Worm (Caenorhabditis elegans) whole organism, L2 larva: Measurements from ENCODE around the gene elt-4.

Experiments used
- C34F6.9 ChIP-seq: fragments of 150-350 bp; optimal IDR thresholded peaks from 2 replicates; lab custom pipeline; 2014; ENCODE audit warnings: missing biosample characterization, missing genetic modification characterization
- F13H6.1 ChIP-seq: sonication (generic microtip); optimal IDR thresholded peaks from 2 replicates; lab custom pipeline; 2016; ENCODE audit warnings: missing genetic modification characterization, missing compliant biosample characterization
- R02D3.7 ChIP-seq: fragments of 150-350 bp; optimal IDR thresholded peaks from 2 replicates; lab custom pipeline; 2014; ENCODE audit warnings: missing biosample characterization, missing genetic modification characterization
- Y55F3AM.14 ChIP-seq: fragments of 200-800 bp; sonication (Bioruptor generic); optimal IDR thresholded peaks from 2 replicates; lab custom pipeline; 2018; ENCODE audit warnings: mild to moderate bottlenecking, missing genetic modification characterization, missing compliant biosample characterization
- ZK546.5 ChIP-seq: sonication (generic microtip); optimal IDR thresholded peaks from 2 replicates; lab custom pipeline; 2017; ENCODE audit warnings: missing biosample characterization, missing genetic modification characterization
- aly-2 ChIP-seq: fragments of 150-350 bp; optimal IDR thresholded peaks from 2 replicates; lab custom pipeline; 2014; ENCODE audit warnings: missing biosample characterization, missing genetic modification characterization
- ama-1 ChIP-seq: fragments of 150-350 bp; optimal IDR thresholded peaks from 2 replicates; lab custom pipeline; 2018; ENCODE audit warnings: inconsistent platforms
- blmp-1 ChIP-seq: sonication (generic microtip); optimal IDR thresholded peaks from 2 replicates; lab custom pipeline; 2017; ENCODE audit warnings: missing genetic modification characterization, mild to moderate bottlenecking, missing compliant biosample characterization, antibody characterized with exemption, moderate library complexity; ENCODE audit not compliant: insufficient read depth
- ceh-16 ChIP-seq: fragments of 150-350 bp; optimal IDR thresholded peaks from 2 replicates; lab custom pipeline; 2014; ENCODE audit warnings: missing biosample characterization, missing genetic modification characterization
- ceh-82 ChIP-seq: fragments of 150-350 bp; optimal IDR thresholded peaks from 2 replicates; lab custom pipeline; 2014; ENCODE audit warnings: missing biosample characterization, missing genetic modification characterization
- crh-2 ChIP-seq: sonication (generic microtip); optimal IDR thresholded peaks from 2 replicates; lab custom pipeline; 2017; ENCODE audit warnings: missing biosample characterization, missing genetic modification characterization
- dmd-4 ChIP-seq: sonication (generic microtip); optimal IDR thresholded peaks from 2 replicates; lab custom pipeline; 2017; ENCODE audit warnings: missing biosample characterization, missing genetic modification characterization
- egl-27 ChIP-seq: sonication (generic microtip); optimal IDR thresholded peaks from 3 replicates; lab custom pipeline; 2017; ENCODE audit warnings: missing biosample characterization, missing genetic modification reagents, missing genetic modification characterization
- elt-1 ChIP-seq: fragments of 150-350 bp; optimal IDR thresholded peaks from 2 replicates; lab custom pipeline; 2014; ENCODE audit warnings: missing biosample characterization, missing genetic modification characterization
- elt-3 ChIP-seq: sonication (generic microtip); optimal IDR thresholded peaks from 2 replicates; lab custom pipeline; 2017; ENCODE audit warnings: missing biosample characterization, missing genetic modification characterization
- fos-1 ChIP-seq: fragments of 150-350 bp; optimal IDR thresholded peaks from 2 replicates; lab custom pipeline; 2014; ENCODE audit warnings: missing biosample characterization, missing genetic modification characterization
- lin-11 ChIP-seq: fragments of 150-350 bp; sonication (generic microtip); optimal IDR thresholded peaks from 2 replicates; lab custom pipeline; 2014; ENCODE audit warnings: missing biosample characterization, missing genetic modification characterization, inconsistent platforms, mixed read lengths
- lin-13 ChIP-seq: fragments of 150-350 bp; optimal IDR thresholded peaks from 2 replicates; lab custom pipeline; 2014; ENCODE audit warnings: missing biosample characterization, missing genetic modification reagents, missing genetic modification characterization
- lin-39 ChIP-seq: fragments of 150-350 bp; optimal IDR thresholded peaks from 2 replicates; lab custom pipeline; 2014; ENCODE audit warnings: missing biosample characterization, missing genetic modification reagents, missing genetic modification characterization
- lsy-2 ChIP-seq, 2 experiments: fragments of 150-350 bp in 1 of 2; sonication (generic microtip) in 1 of 2; optimal IDR thresholded peaks; 2 replicates each; lab custom pipeline; 2014 to 2017; ENCODE audit warnings: missing biosample characterization in 2 of 2, missing genetic modification characterization in 2 of 2
- mab-5 ChIP-seq: fragments of 150-350 bp; optimal IDR thresholded peaks from 2 replicates; lab custom pipeline; 2014; ENCODE audit warnings: missing biosample characterization, missing genetic modification characterization
- mdl-1 ChIP-seq, 2 experiments: fragments of 150-350 bp in 1 of 2; sonication (generic microtip) in 1 of 2; optimal IDR thresholded peaks; 2 replicates each; lab custom pipeline; 2017; ENCODE audit warnings: missing biosample characterization in 2 of 2, missing genetic modification characterization in 2 of 2
- nhr-10 ChIP-seq: sonication (generic microtip); optimal IDR thresholded peaks from 2 replicates; lab custom pipeline; 2017; ENCODE audit warnings: missing biosample characterization, missing genetic modification characterization
- nhr-11 ChIP-seq: fragments of 150-350 bp; optimal IDR thresholded peaks from 2 replicates; lab custom pipeline; 2014; ENCODE audit warnings: missing biosample characterization, missing genetic modification characterization
- nhr-12 ChIP-seq: fragments of 150-350 bp; optimal IDR thresholded peaks from 2 replicates; lab custom pipeline; 2014; ENCODE audit warnings: missing biosample characterization, missing genetic modification characterization
- nhr-129 ChIP-seq: fragments of 150-350 bp; optimal IDR thresholded peaks from 2 replicates; lab custom pipeline; 2014; ENCODE audit warnings: missing biosample characterization, missing genetic modification characterization
- nhr-21 ChIP-seq: fragments of 150-350 bp; optimal IDR thresholded peaks from 2 replicates; lab custom pipeline; 2014; ENCODE audit warnings: missing biosample characterization, missing genetic modification characterization
- nhr-23 ChIP-seq: fragments of 150-350 bp; optimal IDR thresholded peaks from 2 replicates; lab custom pipeline; 2014; ENCODE audit warnings: missing biosample characterization, missing genetic modification reagents, missing genetic modification characterization
- nhr-237 ChIP-seq: fragments of 150-350 bp; optimal IDR thresholded peaks from 2 replicates; lab custom pipeline; 2014; ENCODE audit warnings: missing biosample characterization, missing genetic modification characterization
- nhr-25 ChIP-seq: fragments of 150-350 bp; sonication (generic microtip); optimal IDR thresholded peaks from 3 replicates; lab custom pipeline; 2014; ENCODE audit warnings: missing biosample characterization, missing genetic modification characterization
- nhr-6 ChIP-seq: fragments of 150-350 bp; optimal IDR thresholded peaks from 2 replicates; lab custom pipeline; 2014; ENCODE audit warnings: missing biosample characterization, missing genetic modification characterization
- nhr-77 ChIP-seq: fragments of 150-350 bp; optimal IDR thresholded peaks from 2 replicates; lab custom pipeline; 2014; ENCODE audit warnings: missing biosample characterization, missing genetic modification characterization
- peb-1 ChIP-seq: fragments of 150-350 bp; optimal IDR thresholded peaks from 2 replicates; lab custom pipeline; 2014; ENCODE audit warnings: missing biosample characterization, missing genetic modification characterization
- sem-4 ChIP-seq: fragments of 150-350 bp; optimal IDR thresholded peaks from 2 replicates; lab custom pipeline; 2014; ENCODE audit warnings: missing biosample characterization, missing genetic modification reagents, missing genetic modification characterization
- skn-1 ChIP-seq: sonication (generic microtip); optimal IDR thresholded peaks from 2 replicates; lab custom pipeline; 2017; ENCODE audit warnings: missing biosample characterization, missing genetic modification characterization
- sma-3 ChIP-seq: sonication (generic microtip); optimal IDR thresholded peaks from 2 replicates; lab custom pipeline; 2016; ENCODE audit warnings: missing genetic modification reagents, missing genetic modification characterization, missing compliant biosample characterization
- snpc-4 ChIP-seq: fragments of 150-350 bp; optimal IDR thresholded peaks from 2 replicates; lab custom pipeline; 2014; ENCODE audit warnings: missing biosample characterization, missing genetic modification characterization
- unc-39 ChIP-seq: fragments of 150-350 bp; optimal IDR thresholded peaks from 2 replicates; lab custom pipeline; 2014; ENCODE audit warnings: missing biosample characterization, missing genetic modification characterization
- unc-55 ChIP-seq: fragments of 150-350 bp; sonication (generic microtip); optimal IDR thresholded peaks from 3 replicates; lab custom pipeline; 2014; ENCODE audit warnings: missing biosample characterization, missing genetic modification reagents, missing genetic modification characterization
- zag-1 ChIP-seq: fragments of 150-350 bp; optimal IDR thresholded peaks from 2 replicates; lab custom pipeline; 2014; ENCODE audit warnings: missing biosample characterization, missing genetic modification characterization
- ztf-1 ChIP-seq: fragments of 200-800 bp; sonication (Bioruptor generic); conservative IDR thresholded peaks from 2 replicates; pipeline ENCODE4 v1.3.6; 2022; ENCODE audit warnings: missing genetic modification characterization, missing compliant biosample characterization
- ztf-11 ChIP-seq: sonication (generic microtip); optimal IDR thresholded peaks from 2 replicates; lab custom pipeline; 2017; ENCODE audit warnings: missing biosample characterization, missing genetic modification characterization
- ztf-4 ChIP-seq: fragments of 150-350 bp; optimal IDR thresholded peaks from 2 replicates; lab custom pipeline; 2014; ENCODE audit warnings: missing biosample characterization, missing genetic modification characterization

Gene elt-4

DNA sequence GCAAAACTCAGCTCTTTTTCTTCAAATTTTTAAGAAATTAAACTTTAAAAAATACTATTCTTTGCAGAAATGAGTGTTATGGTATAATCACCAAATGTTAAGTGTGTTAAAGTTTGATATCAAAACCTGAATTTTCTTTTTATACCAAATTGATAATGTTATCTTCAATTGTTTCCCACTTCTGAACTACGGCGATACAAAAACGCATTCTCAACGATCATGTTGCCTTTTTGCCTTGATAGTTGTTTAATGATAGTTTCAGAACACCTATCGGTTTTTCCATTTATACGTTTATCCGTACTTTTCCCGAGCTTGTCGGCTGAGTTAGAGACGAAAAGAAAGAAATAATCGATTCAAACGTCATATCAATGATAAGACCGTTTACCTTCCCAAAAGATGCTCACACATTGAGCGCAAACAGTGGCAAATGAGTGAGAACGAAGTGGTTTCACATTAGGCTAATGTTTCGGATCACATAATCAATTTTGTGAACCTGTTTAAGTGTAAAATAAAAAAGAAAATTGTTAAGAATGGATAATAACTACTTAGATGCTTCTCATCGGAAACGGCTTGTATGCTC lies at the start of gene elt-4:
elt-4 (plus strand) TSS at position 530 of the 580 bp plus-strand sequence.
- TF ChIP-seq fos-1 (tag; lab: Kevin White, UChicago): peak; percentile 60
- no peak for TF ChIP-seq ztf-1 (GFP tag; lab: Robert Waterston, UW)
- no peak for TF ChIP-seq nhr-10 (tag; lab: Kevin White, UChicago)
- no peak for TF ChIP-seq unc-55 (GFP tag; lab: Kevin White, UChicago)

DNA sequence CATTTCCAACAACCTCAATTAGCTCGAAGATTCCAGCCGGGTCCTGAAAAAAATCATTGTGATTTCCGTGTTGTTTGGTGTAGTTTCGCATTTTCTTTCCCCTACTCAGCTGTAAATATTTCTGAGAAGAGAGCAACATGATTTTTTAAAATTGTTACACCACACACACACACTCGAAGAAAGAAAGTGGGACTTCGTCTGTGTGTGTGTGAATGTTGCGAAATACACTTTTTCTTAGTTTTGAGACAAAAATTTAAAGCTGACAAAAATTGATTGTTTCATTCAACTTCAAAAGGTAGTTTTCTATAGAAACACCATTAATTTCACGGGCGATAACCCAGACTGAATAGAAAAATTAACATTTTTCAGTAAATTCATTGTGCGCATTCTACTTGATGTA lies 47.2 kb upstream of the elt-4 start:
- TF ChIP-seq lin-13 (GFP tag; lab: Kevin White, UChicago): no peak
- TF ChIP-seq ama-1 (lab: Kevin White, UChicago): no peak
- peak; percentile 9 for TF ChIP-seq unc-55 (GFP tag; lab: Kevin White, UChicago)
- TF ChIP-seq, all 48 proteins: peak for 1

DNA sequence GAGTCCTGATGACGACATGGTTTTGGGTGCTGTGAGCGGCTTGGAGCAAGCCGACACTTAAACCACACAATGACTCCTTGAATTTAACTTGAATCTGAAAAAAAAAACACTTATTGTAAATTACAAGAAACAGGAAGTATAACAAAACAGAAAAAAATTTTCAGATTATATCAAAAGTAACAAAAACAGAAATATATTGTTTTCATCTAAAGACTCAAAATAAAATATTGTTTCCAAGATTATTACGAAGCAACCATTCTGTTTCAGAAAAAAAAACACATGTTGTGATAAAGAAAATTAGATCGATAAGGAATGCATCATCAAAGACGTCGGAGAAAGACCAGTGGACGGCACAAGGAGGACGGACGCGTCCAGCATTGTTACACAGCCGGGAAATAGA lies 46.8 kb upstream of the elt-4 start, which contains the start of gene mig-15:
mig-15 (minus strand) TSS at position 101 of the 400 bp plus-strand sequence.
- TF ChIP-seq F13H6.1 (tag; lab: Kevin White, UChicago) (no peak), aly-2 (tag; lab: Kevin White, UChicago) (no peak), R02D3.7 (no peak), sma-3 (GFP tag; lab: Kevin White, UChicago) (no peak)

DNA sequence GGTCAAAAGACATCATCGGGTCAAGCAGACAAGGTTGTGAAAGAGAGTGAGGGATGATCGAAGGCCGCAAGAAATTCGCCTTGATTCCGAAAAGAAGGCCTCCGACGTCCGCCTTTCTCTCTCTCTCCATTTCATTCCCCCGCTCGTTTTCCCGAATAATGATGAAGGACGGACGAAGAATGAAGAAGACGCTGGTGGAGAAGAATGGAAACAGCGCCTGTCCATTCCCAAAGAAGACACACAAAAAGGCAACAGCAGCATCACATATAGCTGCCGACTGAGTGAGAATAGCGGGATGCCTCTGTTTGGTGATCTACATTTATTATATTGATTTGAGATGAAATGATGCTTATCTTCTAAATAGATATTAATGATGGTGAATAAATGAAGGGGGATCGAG lies 46.1 kb upstream of the elt-4 start:
- no peak for TF ChIP-seq R02D3.7
- no peak for TF ChIP-seq C34F6.9
- no peak for TF ChIP-seq blmp-1
- TF ChIP-seq mab-5 (tag; lab: Kevin White, UChicago): no peak
- no peak for TF ChIP-seq ceh-16 (tag; lab: Kevin White, UChicago)
- no peak for TF ChIP-seq peb-1 (tag; lab: Kevin White, UChicago)
- TF ChIP-seq fos-1 (tag; lab: Kevin White, UChicago): peak; percentile 21
- no peak for TF ChIP-seq elt-3 (tag; lab: Kevin White, UChicago)
- TF ChIP-seq snpc-4: no peak
- TF ChIP-seq nhr-23 (tag; lab: Kevin White, UChicago): no peak
- TF ChIP-seq nhr-129 (tag; lab: Kevin White, UChicago): peak; percentile 1
- TF ChIP-seq F13H6.1 (tag; lab: Kevin White, UChicago): no peak
- TF ChIP-seq skn-1 (tag; lab: Kevin White, UChicago): no peak
- no peak for TF ChIP-seq dmd-4 (tag; lab: Kevin White, UChicago)
- TF ChIP-seq nhr-25 (tag; lab: Kevin White, UChicago): peak; percentile 20
- TF ChIP-seq unc-39 (tag; lab: Kevin White, UChicago): no peak
- TF ChIP-seq Y55F3AM.14 (GFP tag; lab: Kevin White, UChicago): no peak
- TF ChIP-seq ceh-82: no peak

DNA sequence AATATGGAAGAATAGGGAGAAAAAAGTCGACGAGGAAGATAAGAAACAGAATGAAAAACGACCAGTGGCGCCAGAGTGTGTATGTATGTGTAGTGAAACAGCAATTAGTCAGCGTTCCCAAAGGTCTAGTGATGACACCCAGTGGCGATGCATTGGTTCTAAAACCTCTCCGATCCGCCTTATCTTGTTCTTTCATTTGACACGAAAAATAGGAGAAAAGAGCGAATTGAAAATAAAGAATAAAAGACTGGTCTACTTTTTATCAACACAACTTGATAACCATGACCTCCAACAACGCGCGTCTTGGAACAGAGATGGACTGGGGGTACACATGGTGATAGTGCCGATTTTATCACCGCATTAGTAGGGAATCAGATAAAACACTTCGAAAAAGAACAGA lies 44.5 kb upstream of the elt-4 start:
- TF ChIP-seq zag-1 (tag; lab: Kevin White, UChicago) (no peak), C34F6.9 (no peak), R02D3.7 (no peak), lsy-2 (tag; optimal IDR thresholded peaks at IDR 0.05; lab: Kevin White, UChicago) (peak in 1 of 2 experiments; percentile 26), F13H6.1 (tag; lab: Kevin White, UChicago) (no peak), ceh-16 (tag; lab: Kevin White, UChicago) (no peak), ztf-4 (tag; lab: Kevin White, UChicago) (no peak), nhr-21 (tag; lab: Kevin White, UChicago) (peak; percentile 68), nhr-129 (tag; lab: Kevin White, UChicago) (no peak), elt-3 (tag; lab: Kevin White, UChicago) (no peak), nhr-12 (tag; lab: Kevin White, UChicago) (no peak), blmp-1 (peak; percentile 38), ztf-1 (GFP tag; lab: Robert Waterston, UW) (no peak), lin-11 (tag; lab: Kevin White, UChicago) (no peak), ama-1 (lab: Kevin White, UChicago) (no peak), ZK546.5 (tag; lab: Kevin White, UChicago) (no peak), mdl-1 (tag; optimal IDR thresholded peaks at IDR 0.05; lab: Kevin White, UChicago) (no peak), peb-1 (tag; lab: Kevin White, UChicago) (no peak), lin-39 (tag; lab: Kevin White, UChicago) (no peak), fos-1 (tag; lab: Kevin White, UChicago) (peak; percentile 76), dmd-4 (tag; lab: Kevin White, UChicago) (no peak), nhr-6 (tag; lab: Kevin White, UChicago) (no peak), elt-1 (tag; lab: Kevin White, UChicago) (no peak), nhr-77 (tag; lab: Kevin White, UChicago) (no peak), egl-27 (tag; lab: Kevin White, UChicago) (no peak), aly-2 (tag; lab: Kevin White, UChicago) (no peak), ztf-11 (tag; lab: Kevin White, UChicago) (no peak), nhr-10 (tag; lab: Kevin White, UChicago) (no peak), ceh-82 (no peak), crh-2 (peak; percentile 2), nhr-11 (tag; lab: Kevin White, UChicago) (no peak), nhr-237 (no peak), sem-4 (tag; lab: Kevin White, UChicago) (peak; percentile 26), unc-39 (tag; lab: Kevin White, UChicago) (no peak)
